Fruit fly (Drosophila melanogaster) Kc167 (cell line): ENCODE data around the gene Dsp1.

Experiments
- Myc ChIP-seq: fragments of >200 bp; optimal IDR thresholded peaks from 2 replicates; lab custom pipeline; 2017; ENCODE audit warnings: missing external identifiers
- Sin3A ChIP-seq: fragments of >200 bp; optimal IDR thresholded peaks from 2 replicates; lab custom pipeline; 2018; ENCODE audit warnings: missing external identifiers
- h ChIP-seq: fragments of >200 bp; optimal IDR thresholded peaks from 3 replicates; lab custom pipeline; 2018; ENCODE audit warnings: missing external identifiers
- insv ChIP-seq: fragments of >200 bp; optimal IDR thresholded peaks from 3 replicates; lab custom pipeline; 2018; ENCODE audit warnings: missing external identifiers
- psq ChIP-seq: fragments of >200 bp; optimal IDR thresholded peaks from 2 replicates; lab custom pipeline; 2017; ENCODE audit warnings: missing external identifiers
- ttk ChIP-seq: sonication (Bioruptor generic); optimal IDR thresholded peaks from 2 replicates; lab custom pipeline; 2017; ENCODE audit warnings: missing external identifiers

dm6 chrX:16292646-16293045 is 40.8 kb upstream of the Dsp1 start:
- TF ChIP-seq ttk (no peak), psq (lab: Kevin White, UChicago) (no peak), Myc (lab: Kevin White, UChicago) (no peak), Sin3A (lab: Kevin White, UChicago) (no peak), insv (no peak), h (lab: Kevin White, UChicago) (no peak)
